Fruit fly (Drosophila melanogaster) whole organism, embryonic: ENCODE data around the gene Cpr23B.

ENCODE experiments used
- ATbp ChIP-seq: fragments of 200-800 bp; sonication (Bioruptor generic); optimal IDR thresholded peaks from 2 replicates; lab custom pipeline; 2017; ENCODE audit warnings: missing biosample characterization, mild to moderate bottlenecking, missing genetic modification characterization, missing genetic modification reagents
- Ada2b ChIP-seq: fragments of 200-800 bp; sonication (Bioruptor generic); IDR thresholded peaks from 2 replicates; pipeline ENCODE4 v1.3.6; 2022; ENCODE audit warnings: missing biosample characterization, missing genetic modification characterization
- Awh ChIP-seq: fragments of 200-800 bp; sonication (Bioruptor generic); IDR thresholded peaks from 2 replicates; pipeline ENCODE4, ENCODE4 v1.3.6; 2022; ENCODE audit warnings: missing biosample characterization, missing genetic modification characterization
- BEAF-32 ChIP-seq: fragments of 200-800 bp; sonication (Bioruptor generic); optimal IDR thresholded peaks from 3 replicates; lab custom pipeline; 2017; ENCODE audit warnings: missing biosample characterization, missing genetic modification characterization, mild to moderate bottlenecking, moderate library complexity, missing genetic modification reagents
- BtbVII ChIP-seq: fragments of 200-800 bp; sonication (Bioruptor generic); optimal IDR thresholded peaks from 3 replicates; lab custom pipeline; 2017; ENCODE audit warnings: missing biosample characterization, mild to moderate bottlenecking, missing genetic modification characterization
- CG10543 ChIP-seq: fragments of 200-800 bp; sonication (Bioruptor generic); optimal IDR thresholded peaks from 3 replicates; lab custom pipeline; 2017; ENCODE audit warnings: missing biosample characterization, mild to moderate bottlenecking, missing genetic modification characterization, moderate library complexity
- CG11504 ChIP-seq: fragments of 200-800 bp; sonication (Bioruptor generic); optimal IDR thresholded peaks from 3 replicates; lab custom pipeline; 2019; ENCODE audit warnings: missing biosample characterization, mild to moderate bottlenecking, missing genetic modification characterization, moderate library complexity
- CG1233 ChIP-seq: fragments of 200-800 bp; sonication (Bioruptor generic); optimal IDR thresholded peaks from 4 replicates; lab custom pipeline; 2018; ENCODE audit warnings: missing biosample characterization, mild to moderate bottlenecking, missing genetic modification characterization
- CG12744 ChIP-seq: fragments of 200-800 bp; sonication (Bioruptor generic); optimal IDR thresholded peaks from 2 replicates; lab custom pipeline; 2016; ENCODE audit warnings: missing biosample characterization, missing genetic modification characterization
- CG13424 ChIP-seq: fragments of 200-800 bp; sonication (Bioruptor generic); optimal IDR thresholded peaks from 2 replicates; lab custom pipeline; 2019; ENCODE audit warnings: missing biosample characterization, mild to moderate bottlenecking, missing genetic modification characterization, moderate library complexity
- CG18599 ChIP-seq: fragments of 200-800 bp; sonication (Bioruptor generic); optimal IDR thresholded peaks from 3 replicates; lab custom pipeline; 2017; ENCODE audit warnings: missing biosample characterization, missing genetic modification characterization, mild to moderate bottlenecking, moderate library complexity, missing genetic modification reagents
- CG2129 ChIP-seq: fragments of 200-800 bp; sonication (Bioruptor generic); IDR thresholded peaks from 2 replicates; pipeline ENCODE4 v1.3.6; 2022; ENCODE audit warnings: missing biosample characterization, missing genetic modification characterization; ENCODE audit not compliant: partially characterized antibody
- CG2678 ChIP-seq: fragments of 200-800 bp; sonication (Bioruptor generic); optimal IDR thresholded peaks from 3 replicates; lab custom pipeline; 2019; ENCODE audit warnings: missing biosample characterization, mild to moderate bottlenecking, missing genetic modification characterization, moderate library complexity
- CG32532 ChIP-seq: fragments of 200-800 bp; sonication (Bioruptor generic); IDR thresholded peaks from 2 replicates; pipeline ENCODE4 v1.3.6; 2022; ENCODE audit warnings: missing biosample characterization, missing genetic modification characterization
- CG34422 ChIP-seq: fragments of 200-800 bp; sonication (Bioruptor generic); IDR thresholded peaks from 3 replicates; pipeline ENCODE4 v1.3.6; 2022; ENCODE audit warnings: missing biosample characterization, missing genetic modification characterization
- CG42726 ChIP-seq: fragments of 200-800 bp; sonication (Bioruptor generic); IDR thresholded peaks from 2 replicates; pipeline ENCODE4 v1.3.6; 2022; ENCODE audit warnings: missing biosample characterization, missing genetic modification characterization; ENCODE audit not compliant: partially characterized antibody
- CG4820 ChIP-seq: fragments of 200-800 bp; sonication (Bioruptor generic); optimal IDR thresholded peaks from 3 replicates; lab custom pipeline; 2016; ENCODE audit warnings: missing biosample characterization, missing genetic modification characterization
- CG6272 ChIP-seq: fragments of 200-800 bp; sonication (Bioruptor generic); IDR thresholded peaks from 2 replicates; pipeline ENCODE4 v1.3.6; 2022; ENCODE audit warnings: missing biosample characterization, missing genetic modification characterization
- CG7556 ChIP-seq: fragments of 200-800 bp; sonication (Bioruptor generic); optimal IDR thresholded peaks from 2 replicates; lab custom pipeline; 2017; ENCODE audit warnings: missing biosample characterization, mild to moderate bottlenecking, missing genetic modification characterization
- CG8924 ChIP-seq: fragments of 200-800 bp; optimal IDR thresholded peaks from 3 replicates; lab custom pipeline; 2019; ENCODE audit warnings: missing biosample characterization, mild to moderate bottlenecking, missing genetic modification characterization, moderate library complexity
- D ChIP-seq, 2 experiments: fragments of 200-800 bp in 1 of 2; fragments of >200 bp in 1 of 2; sonication (Bioruptor generic) in 1 of 2; optimal IDR thresholded peaks; 2 replicates in 1 of 2; 3 replicates in 1 of 2; lab custom pipeline; 2017; ENCODE audit warnings: mild to moderate bottlenecking in 1 of 2, missing biosample characterization in 1 of 2, missing genetic modification characterization in 1 of 2, missing genetic modification reagents in 1 of 2
- GATAe ChIP-seq: fragments of 200-800 bp; sonication (Bioruptor generic); conservative IDR thresholded peaks from 2 replicates; pipeline ENCODE4 v1.3.6; 2022; ENCODE audit warnings: missing biosample characterization, missing genetic modification characterization
- Hey ChIP-seq: fragments of 200-800 bp; sonication (Bioruptor generic); optimal IDR thresholded peaks from 3 replicates; lab custom pipeline; 2018; ENCODE audit warnings: missing biosample characterization, mild to moderate bottlenecking, missing genetic modification characterization
- Mrtf ChIP-seq: fragments of 200-800 bp; sonication (Bioruptor generic); IDR thresholded peaks from 3 replicates; pipeline ENCODE4 v1.3.6; 2022; ENCODE audit warnings: missing biosample characterization, missing genetic modification characterization
- PHDP ChIP-seq: fragments of 200-800 bp; sonication (Bioruptor generic); optimal IDR thresholded peaks from 3 replicates; lab custom pipeline; 2018; ENCODE audit warnings: missing biosample characterization, mild to moderate bottlenecking, missing genetic modification characterization, moderate library complexity
- Sox102F ChIP-seq: fragments of 200-800 bp; sonication (Bioruptor generic); optimal IDR thresholded peaks from 2 replicates; lab custom pipeline; 2018; ENCODE audit warnings: missing biosample characterization, mild to moderate bottlenecking, missing genetic modification characterization, moderate library complexity
- abd-A ChIP-seq: fragments of 200-800 bp; sonication (Bioruptor generic); optimal IDR thresholded peaks from 3 replicates; lab custom pipeline; 2019; ENCODE audit warnings: missing biosample characterization, mild to moderate bottlenecking, missing genetic modification characterization, moderate library complexity
- al ChIP-seq: fragments of 200-800 bp; sonication (Bioruptor generic); IDR thresholded peaks from 2 replicates; pipeline ENCODE4 v1.3.6; 2022; ENCODE audit warnings: missing biosample characterization, missing genetic modification characterization
- cas ChIP-seq: fragments of 200-800 bp; sonication (Bioruptor generic); IDR thresholded peaks from 2 replicates; pipeline ENCODE4 v1.3.6; 2022; ENCODE audit warnings: missing biosample characterization, missing genetic modification characterization
- croc ChIP-seq: fragments of 200-800 bp; sonication (Bioruptor generic); conservative IDR thresholded peaks from 3 replicates; pipeline ENCODE4 v1.3.6; 2022; ENCODE audit warnings: missing biosample characterization, missing genetic modification characterization
- ewg ChIP-seq: fragments of 200-800 bp; sonication (Bioruptor generic); optimal IDR thresholded peaks from 3 replicates; lab custom pipeline; 2017; ENCODE audit warnings: mild to moderate bottlenecking, missing biosample characterization, missing genetic modification reagents, missing genetic modification characterization
- eyg ChIP-seq: fragments of 200-800 bp; sonication (Bioruptor generic); optimal IDR thresholded peaks from 3 replicates; lab custom pipeline; 2016; ENCODE audit warnings: missing biosample characterization, missing genetic modification characterization
- grau ChIP-seq: fragments of 200-800 bp; optimal IDR thresholded peaks from 3 replicates; lab custom pipeline; 2019; ENCODE audit warnings: missing biosample characterization, mild to moderate bottlenecking, missing genetic modification characterization, moderate library complexity
- grn ChIP-seq: fragments of 200-800 bp; sonication (Bioruptor generic); optimal IDR thresholded peaks from 3 replicates; lab custom pipeline; 2017; ENCODE audit warnings: missing biosample characterization, missing genetic modification characterization
- gsb ChIP-seq: fragments of 200-800 bp; sonication (Bioruptor generic); IDR thresholded peaks from 2 replicates; pipeline ENCODE4 v1.3.6; 2022; ENCODE audit warnings: missing biosample characterization, missing genetic modification characterization
- h ChIP-seq: fragments of >200 bp; optimal IDR thresholded peaks from 2 replicates; lab custom pipeline; 2017
- ken ChIP-seq: fragments of 200-800 bp; sonication (Bioruptor generic); IDR thresholded peaks from 3 replicates; pipeline ENCODE4 v1.3.6; 2022; ENCODE audit warnings: missing biosample characterization, missing genetic modification characterization
- lab ChIP-seq: fragments of 200-800 bp; sonication (Bioruptor generic); optimal IDR thresholded peaks from 3 replicates; lab custom pipeline; 2017; ENCODE audit warnings: missing biosample characterization, missing genetic modification characterization, mild to moderate bottlenecking, moderate library complexity, missing genetic modification reagents
- mam ChIP-seq: fragments of 200-800 bp; sonication (Bioruptor generic); optimal IDR thresholded peaks from 3 replicates; lab custom pipeline; 2016; ENCODE audit warnings: missing biosample characterization, missing genetic modification characterization
- phol ChIP-seq: fragments of 200-800 bp; sonication (Bioruptor generic); optimal IDR thresholded peaks from 3 replicates; lab custom pipeline; 2018; ENCODE audit warnings: missing biosample characterization, mild to moderate bottlenecking, missing genetic modification characterization, moderate library complexity
- scrt ChIP-seq: fragments of 200-800 bp; sonication (Bioruptor generic); optimal IDR thresholded peaks from 2 replicates; lab custom pipeline; 2018; ENCODE audit warnings: missing biosample characterization, mild to moderate bottlenecking, missing genetic modification characterization, moderate library complexity
- shn ChIP-seq: fragments of 200-800 bp; sonication (Bioruptor generic); optimal IDR thresholded peaks from 3 replicates; lab custom pipeline; 2016; ENCODE audit warnings: missing biosample characterization, missing genetic modification characterization
- sim ChIP-seq: fragments of 200-800 bp; sonication (Bioruptor generic); IDR thresholded peaks from 2 replicates; pipeline ENCODE4 v1.3.6; 2022; ENCODE audit warnings: missing biosample characterization, missing genetic modification characterization
- sima ChIP-seq: fragments of 200-800 bp; sonication (Bioruptor generic); optimal IDR thresholded peaks from 2 replicates; lab custom pipeline; 2016; ENCODE audit warnings: missing biosample characterization, missing genetic modification characterization
- sug ChIP-seq: fragments of 200-800 bp; optimal IDR thresholded peaks from 2 replicates; lab custom pipeline; 2019; ENCODE audit warnings: missing biosample characterization, mild to moderate bottlenecking, missing genetic modification characterization, moderate library complexity
- tna ChIP-seq: fragments of 200-800 bp; sonication (Bioruptor generic); IDR thresholded peaks from 2 replicates; pipeline ENCODE4 v1.3.6; 2022; ENCODE audit warnings: missing biosample characterization, missing genetic modification characterization; ENCODE audit not compliant: partially characterized antibody
- vnd ChIP-seq: fragments of 200-800 bp; sonication (Bioruptor generic); IDR thresholded peaks from 3 replicates; pipeline ENCODE4 v1.3.6; 2022; ENCODE audit warnings: missing biosample characterization, missing genetic modification characterization; ENCODE audit not compliant: partially characterized antibody
- zen2 ChIP-seq: fragments of 200-800 bp; sonication (Bioruptor generic); IDR thresholded peaks from 3 replicates; pipeline ENCODE4 v1.3.6; 2022; ENCODE audit warnings: missing biosample characterization, missing genetic modification characterization; ENCODE audit not compliant: partially characterized antibody
- zfh2 ChIP-seq: fragments of 200-800 bp; sonication (Bioruptor generic); optimal IDR thresholded peaks from 2 replicates; lab custom pipeline; 2016; ENCODE audit warnings: missing biosample characterization, missing genetic modification characterization

The Cpr23B gene

dm6 chr2L:2861140-2861884, 23.1 kb downstream of the Cpr23B start (continued):
- TF ChIP-seq sug (tag; lab: Kevin White, UChicago): no peak
- TF ChIP-seq Hey (tag; lab: Kevin White, UChicago): no peak
- no peak for TF ChIP-seq CG6272
- no peak for TF ChIP-seq mam
- TF ChIP-seq sima (GFP tag; lab: Kevin White, UChicago): no peak
- TF ChIP-seq CG11504 (tag; lab: Kevin White, UChicago): no peak
- TF ChIP-seq ATbp: peak; percentile 37
- TF ChIP-seq CG34422: no peak
- TF ChIP-seq CG10543: peak; percentile 72
- TF ChIP-seq ewg: no peak
- TF ChIP-seq BtbVII (GFP tag; lab: Kevin White, UChicago): no peak
- no peak for TF ChIP-seq CG8924 (tag; lab: Kevin White, UChicago)
- TF ChIP-seq lab (GFP tag; lab: Kevin White, UChicago): peak; percentile 64
- TF ChIP-seq Mrtf (GFP tag; lab: Robert Waterston, UW): no peak
- no peak for TF ChIP-seq D (optimal IDR thresholded peaks at IDR 0.05; lab: Kevin White, UChicago)
- TF ChIP-seq D (GFP tag; optimal IDR thresholded peaks at IDR 0.05; lab: Kevin White, UChicago): no peak
- TF ChIP-seq CG13424 (tag; lab: Kevin White, UChicago): no peak
- no peak for TF ChIP-seq Sox102F (GFP tag; lab: Kevin White, UChicago)
- no peak for TF ChIP-seq cas (GFP tag; lab: Robert Waterston, UW)
- no peak for TF ChIP-seq CG1233
- TF ChIP-seq CG18599 (GFP tag; lab: Kevin White, UChicago): peak; percentile 25
- no peak for TF ChIP-seq CG4820 (GFP tag; lab: Kevin White, UChicago)
- no peak for TF ChIP-seq zen2 (GFP tag; lab: Robert Waterston, UW)
- TF ChIP-seq ken (GFP tag; lab: Robert Waterston, UW): no peak
- no peak for TF ChIP-seq grau
- no peak for TF ChIP-seq sim (GFP tag; lab: Robert Waterston, UW)
- TF ChIP-seq CG7556: no peak
- no peak for TF ChIP-seq CG2678 (tag; lab: Kevin White, UChicago)
- TF ChIP-seq tna (GFP tag; lab: Robert Waterston, UW): no peak
- TF ChIP-seq CG12744 (GFP tag; lab: Kevin White, UChicago): no peak
- no peak for TF ChIP-seq vnd
- no peak for TF ChIP-seq zfh2 (GFP tag; lab: Kevin White, UChicago)
- TF ChIP-seq eyg: no peak
- no peak for TF ChIP-seq CG2129 (GFP tag; lab: Robert Waterston, UW)
- no peak for TF ChIP-seq BEAF-32 (GFP tag; lab: Kevin White, UChicago)
- no peak for TF ChIP-seq GATAe (GFP tag; lab: Robert Waterston, UW)
- TF ChIP-seq al (GFP tag; lab: Robert Waterston, UW): no peak
- no peak for TF ChIP-seq phol (tag; lab: Kevin White, UChicago)
- TF ChIP-seq abd-A (tag; lab: Kevin White, UChicago): no peak
- peak; percentile 2 for TF ChIP-seq scrt (GFP tag; lab: Kevin White, UChicago)
- no peak for TF ChIP-seq h (lab: Kevin White, UChicago)
- TF ChIP-seq CG42726 (GFP tag; lab: Robert Waterston, UW): no peak
- no peak for TF ChIP-seq CG32532 (GFP tag; lab: Robert Waterston, UW)
- no peak for TF ChIP-seq gsb
- TF ChIP-seq Awh: no peak
- peak; percentile 5 for TF ChIP-seq PHDP
- TF ChIP-seq Ada2b (GFP tag; lab: Robert Waterston, UW): no peak
- no peak for TF ChIP-seq croc (GFP tag; lab: Robert Waterston, UW)
- peak; percentile 32 for TF ChIP-seq grn
- TF ChIP-seq shn (GFP tag; lab: Kevin White, UChicago): no peak
